Worm (Caenorhabditis elegans) whole organism, L4 larva: Measurements from ENCODE around the gene fbxa-138.

Source experiments
- hlh-30 ChIP-seq: sonication (generic microtip); optimal IDR thresholded peaks from 2 replicates; lab custom pipeline; 2017; ENCODE audit warnings: antibody characterized with exemption, mild to moderate bottlenecking, missing genetic modification characterization, missing compliant biosample characterization; ENCODE audit not compliant: insufficient read depth
- pha-4 ChIP-seq, 2 experiments: fragments of 150-350 bp in 1 of 2; fragments of 200-800 bp in 1 of 2; sonication (Bioruptor generic) in 1 of 2; IDR thresholded peaks in 1 of 2; optimal IDR thresholded peaks in 1 of 2; 2 replicates each; pipeline versions ENCODE4 v1.3.6 to Lab custom; 2014 to 2022; ENCODE audit warnings: missing genetic modification characterization in 2 of 2, missing genetic modification reagents in 2 of 2, missing biosample characterization in 1 of 2, missing compliant biosample characterization in 1 of 2

- TF ChIP-seq hlh-30 (tag; lab: Kevin White, UChicago) (no peak), pha-4 (GFP tag; IDR thresholded peaks at IDR 0.05; lab: Robert Waterston, UW) (no peak), pha-4 (tag; optimal IDR thresholded peaks at IDR 0.05; lab: Kevin White, UChicago) (no peak)
Observed at ce11 chrIII:1384092-1384491, at the start of gene fbxa-138, which contains the start of gene Y82E9BR.5.
